Fruit fly (Drosophila melanogaster): ENCODE data around the gene CG12609.
A peak's percentile ranks its signal among the peaks of the same experiment; 100 is the strongest.

DNA sequence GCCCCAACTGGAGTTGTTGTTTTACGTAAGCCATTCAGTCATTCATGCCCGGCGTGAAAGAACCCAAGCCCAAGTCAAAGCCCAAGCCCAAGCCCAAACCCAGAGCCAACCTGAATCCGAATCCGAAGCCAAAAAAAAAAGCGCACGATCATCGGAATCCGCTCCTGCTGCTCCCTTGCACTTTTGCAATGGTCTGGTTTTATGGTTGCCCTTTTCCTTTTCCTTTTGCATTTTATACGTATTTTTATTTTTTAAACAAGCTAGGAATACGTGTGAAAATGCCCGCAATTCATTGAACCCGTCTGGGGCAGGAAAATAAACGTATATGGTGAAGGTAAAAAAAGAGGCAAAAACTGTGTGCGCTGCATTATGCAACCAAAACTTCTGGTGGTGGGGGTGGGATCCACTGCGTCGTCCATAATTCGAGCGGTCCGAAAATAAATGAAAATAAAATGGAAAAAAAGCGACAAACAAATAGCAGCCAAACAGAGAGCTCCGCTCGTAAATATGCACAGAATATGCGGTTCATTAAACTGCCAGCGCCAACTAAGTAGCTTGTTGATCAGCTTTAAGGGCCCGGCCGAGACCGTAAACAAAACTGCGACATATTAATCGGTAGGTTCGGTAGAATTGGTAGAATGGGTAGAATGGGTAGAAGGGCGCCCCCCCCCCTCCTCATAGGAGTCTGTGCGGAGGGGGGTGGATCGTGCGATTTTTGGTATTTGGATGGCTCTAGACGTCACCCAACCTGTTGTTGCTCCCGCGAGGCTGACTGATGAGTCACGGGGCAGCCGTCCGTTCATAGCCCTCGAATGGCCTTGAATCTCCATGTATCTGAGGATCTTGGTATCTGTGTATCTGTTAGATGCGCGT, 48.6 kb downstream of the CG12609 start:
- TF ChIP-seq CG9948 (tag; optimal IDR thresholded peaks at IDR 0.05) = no peak
- no peak for TF ChIP-seq CG13204 (GFP tag; optimal IDR thresholded peaks at IDR 0.05)
- TF ChIP-seq Ets98B (GFP tag; IDR thresholded peaks at IDR 0.05) = no peak
- no peak for TF ChIP-seq CG15710 (tag; optimal IDR thresholded peaks at IDR 0.05)
- TF ChIP-seq CG32121 (GFP tag; IDR thresholded peaks at IDR 0.05) = no peak
- TF ChIP-seq EcR (GFP tag; optimal IDR thresholded peaks at IDR 0.05) = peak; percentile 92
- TF ChIP-seq CG12605 (GFP tag; IDR thresholded peaks at IDR 0.05) = no peak
- no peak for TF ChIP-seq Snoo (tag; optimal IDR thresholded peaks at IDR 0.05)
- no peak for TF ChIP-seq CG10348 (GFP tag; IDR thresholded peaks at IDR 0.05)
- TF ChIP-seq gl (tag; optimal IDR thresholded peaks at IDR 0.05) = peak; percentile 26
- TF ChIP-seq rn (GFP tag; IDR thresholded peaks at IDR 0.05) = no peak
- no peak for TF ChIP-seq CG8301 (tag; optimal IDR thresholded peaks at IDR 0.05)

All from whole organism, pupa.